Worm (Caenorhabditis elegans) whole organism, midembryonic: ENCODE results near the gene F14D12.1.

Experiments
- T22C8.4 ChIP-seq: fragments of 200-800 bp; sonication (Bioruptor generic); IDR thresholded peaks from 2 replicates; pipeline ENCODE4 v1.3.6; 2022; ENCODE audit warnings: missing genetic modification characterization, missing compliant biosample characterization
- cog-1 ChIP-seq: sonication (generic microtip); optimal IDR thresholded peaks from 2 replicates; lab custom pipeline; 2016; ENCODE audit warnings: missing genetic modification characterization, missing compliant biosample characterization
- flt-1 ChIP-seq: fragments of 200-800 bp; sonication (Bioruptor generic); IDR thresholded peaks from 2 replicates; pipeline ENCODE4 v1.3.6; 2022; ENCODE audit warnings: missing genetic modification characterization, missing compliant biosample characterization
- klf-2 ChIP-seq: fragments of 200-800 bp; sonication (Bioruptor generic); conservative IDR thresholded peaks from 2 replicates; pipeline ENCODE4 v1.3.6; 2022; ENCODE audit warnings: missing genetic modification reagents, missing genetic modification characterization, missing compliant biosample characterization
- med-1 ChIP-seq: sonication (generic microtip); optimal IDR thresholded peaks from 2 replicates; lab custom pipeline; 2017; ENCODE audit warnings: missing genetic modification characterization, mild to moderate bottlenecking, missing compliant biosample characterization, antibody characterized with exemption, missing genetic modification reagents; ENCODE audit not compliant: insufficient read depth
- ref-1 ChIP-seq: fragments of 200-800 bp; sonication (Bioruptor generic); conservative IDR thresholded peaks from 2 replicates; pipeline ENCODE4 v1.3.6; 2022; ENCODE audit warnings: missing genetic modification reagents, missing genetic modification characterization, missing compliant biosample characterization
- tab-1 ChIP-seq: fragments of 200-800 bp; sonication (Bioruptor generic); IDR thresholded peaks from 2 replicates; pipeline ENCODE4 v1.3.6; 2022; ENCODE audit warnings: missing genetic modification characterization, missing compliant biosample characterization
- ztf-23 ChIP-seq: fragments of 200-800 bp; sonication (Bioruptor generic); IDR thresholded peaks from 2 replicates; pipeline ENCODE4 v1.3.6; 2022; ENCODE audit warnings: missing genetic modification reagents, missing genetic modification characterization, missing compliant biosample characterization
- ztf-29 ChIP-seq: fragments of 200-800 bp; sonication (Bioruptor generic); IDR thresholded peaks from 2 replicates; pipeline ENCODE4 v1.3.6; 2022; ENCODE audit warnings: missing genetic modification reagents, missing genetic modification characterization, missing compliant biosample characterization

F14D12.1 gene

DNA sequence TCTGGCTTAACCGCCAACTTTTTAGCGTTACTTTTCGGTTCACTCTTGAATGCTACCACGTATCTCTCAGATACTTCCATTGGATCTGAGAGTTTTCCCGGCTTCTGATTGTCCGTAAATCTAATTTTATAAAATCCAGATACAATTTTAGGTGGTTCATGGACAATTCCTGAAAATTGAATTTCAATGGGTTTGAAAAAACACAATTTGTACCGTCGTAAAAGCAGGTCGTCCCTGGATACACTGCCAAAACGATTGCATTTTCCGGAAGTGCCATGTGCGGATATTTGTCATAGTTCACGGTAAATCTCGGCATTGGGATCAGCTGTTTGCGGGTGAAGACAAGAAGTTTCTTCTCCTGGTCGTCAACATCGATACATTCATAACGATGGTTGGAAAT, 36.0 kb downstream of the F14D12.1 start:
- TF ChIP-seq ztf-23 (GFP tag; lab: Robert Waterston, UW), result no peak

DNA sequence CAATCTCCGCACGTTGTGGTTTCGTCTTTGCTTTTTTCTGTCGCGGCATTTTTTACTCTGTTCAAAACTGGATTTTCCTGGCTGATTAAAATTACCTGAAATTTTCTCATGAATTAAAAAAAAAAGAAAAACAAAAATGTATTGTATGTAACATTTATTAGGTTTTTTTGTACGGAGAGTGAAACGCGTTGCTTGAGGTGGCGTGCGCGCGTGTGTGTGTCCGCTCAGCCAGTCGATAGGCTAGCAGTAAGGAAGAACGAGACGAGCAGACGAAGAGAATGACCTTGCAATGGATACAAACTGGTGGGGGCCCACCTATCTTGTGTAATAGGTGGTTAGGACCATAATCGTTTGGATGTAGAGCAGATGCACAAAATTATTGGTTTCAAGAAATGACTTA, 37.7 kb downstream of the F14D12.1 start, which contains the start of gene T22B7.4:
Gene T22B7.4, minus strand, starts transcription at position 101 of the 400 bp plus-strand sequence.
- TF ChIP-seq ref-1 (no peak), med-1 (GFP tag; lab: Kevin White, UChicago) (no peak), ztf-23 (GFP tag; lab: Robert Waterston, UW) (no peak), ztf-29 (no peak), cog-1 (tag; lab: Kevin White, UChicago) (no peak), klf-2 (no peak), flt-1 (no peak), T22C8.4 (GFP tag; lab: Robert Waterston, UW) (no peak), tab-1 (GFP tag; lab: Robert Waterston, UW) (no peak)

DNA sequence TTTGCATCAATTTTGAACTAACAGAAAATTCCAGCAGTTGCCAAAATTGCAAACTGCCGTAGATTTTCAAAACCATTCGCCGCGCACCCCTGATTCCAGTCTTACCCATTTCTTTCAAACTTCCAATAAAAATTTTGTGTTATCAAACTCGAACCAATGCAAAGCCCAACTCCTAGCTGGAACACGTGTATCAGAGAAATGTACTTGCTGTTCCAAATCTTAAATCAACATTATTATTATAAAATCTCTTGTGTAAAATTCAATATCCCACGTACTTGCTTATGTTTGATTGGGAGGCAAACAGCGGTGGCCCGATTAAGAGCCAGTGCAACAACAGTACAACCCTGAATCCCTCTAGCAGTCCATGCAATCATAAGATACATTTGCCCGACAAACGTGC, 40.5 kb downstream of the F14D12.1 start:
- TF ChIP-seq med-1 (GFP tag; lab: Kevin White, UChicago), result no peak
- no peak for TF ChIP-seq ref-1
- TF ChIP-seq T22C8.4 (GFP tag; lab: Robert Waterston, UW), result no peak
- TF ChIP-seq ztf-23 (GFP tag; lab: Robert Waterston, UW), result no peak
- TF ChIP-seq tab-1 (GFP tag; lab: Robert Waterston, UW), result no peak
- no peak for TF ChIP-seq flt-1
- no peak for TF ChIP-seq klf-2
- TF ChIP-seq cog-1 (tag; lab: Kevin White, UChicago), result no peak
- no peak for TF ChIP-seq ztf-29

DNA sequence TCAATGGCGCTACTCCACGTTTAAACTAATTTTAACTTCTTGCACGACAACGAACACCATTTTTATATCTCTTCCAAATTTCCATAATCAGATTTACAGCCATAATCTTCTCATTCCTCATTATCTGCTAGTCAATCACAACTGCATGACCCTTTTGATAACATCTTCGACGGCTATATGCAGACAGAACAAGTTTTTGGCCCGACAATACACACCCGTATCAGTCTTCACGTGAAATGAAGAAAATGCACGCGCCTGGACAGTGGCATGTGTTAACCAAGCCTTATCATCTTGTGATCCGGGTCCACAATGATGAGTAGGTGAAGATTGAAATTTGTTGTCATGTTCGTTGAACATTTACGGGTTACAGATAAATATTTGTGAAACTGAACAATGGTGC, 42.0 kb downstream of the F14D12.1 start:
- TF ChIP-seq klf-2 (no peak), med-1 (GFP tag; lab: Kevin White, UChicago) (no peak), flt-1 (no peak)

DNA sequence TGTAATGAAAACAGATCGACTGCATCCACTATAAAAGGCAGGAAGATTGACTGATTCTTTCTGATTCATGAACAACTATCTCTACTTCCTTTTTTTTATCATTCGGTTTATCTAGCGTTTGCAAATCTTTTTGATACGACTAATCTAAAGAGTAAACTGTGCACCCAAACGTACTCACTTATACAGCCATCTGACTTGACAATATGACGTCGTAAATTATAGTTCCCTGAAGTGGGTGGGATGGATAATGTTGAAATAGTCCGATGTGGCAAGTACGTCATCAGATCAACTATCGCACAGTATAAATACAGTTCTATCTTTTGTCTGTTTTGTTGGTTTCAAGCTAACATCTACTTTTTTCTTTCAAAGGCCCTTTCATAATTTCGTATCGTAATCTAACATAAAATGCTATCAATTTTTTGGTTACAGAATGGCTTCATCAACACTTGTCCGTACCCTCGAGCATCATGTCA, 43.4 kb downstream of the F14D12.1 start, which contains the start of gene T22B7.3:
Gene T22B7.3, plus strand, starts transcription at position 423 of the 473 bp plus-strand sequence.
- TF ChIP-seq ztf-23 (GFP tag; lab: Robert Waterston, UW), result no peak
- TF ChIP-seq cog-1 (tag; lab: Kevin White, UChicago), result no peak
- no peak for TF ChIP-seq klf-2

DNA sequence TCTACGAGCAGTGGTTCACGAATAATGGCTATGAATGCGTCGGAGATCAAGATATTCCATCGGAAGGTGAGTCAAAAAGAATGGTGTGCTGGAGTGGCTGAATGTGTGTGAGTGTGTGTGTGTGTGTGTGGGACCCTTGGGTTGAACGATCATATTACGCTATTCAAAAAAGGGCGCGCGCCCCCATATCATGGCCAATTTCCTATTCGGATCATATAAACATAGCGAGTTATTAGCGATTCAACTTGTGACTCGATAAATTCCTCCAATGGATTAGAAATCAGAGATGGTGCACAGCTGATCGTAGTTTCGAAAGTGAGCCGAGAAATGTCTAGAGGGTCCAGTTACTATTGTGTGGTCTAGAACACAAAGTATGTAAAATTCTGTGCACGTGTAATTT, 44.3 kb downstream of the F14D12.1 start, which contains the start of gene srv-7:
Gene srv-7, minus strand, starts transcription at position 101 of the 400 bp plus-strand sequence.
- TF ChIP-seq flt-1 (no peak), tab-1 (GFP tag; lab: Robert Waterston, UW) (no peak), ref-1 (no peak), ztf-23 (GFP tag; lab: Robert Waterston, UW) (no peak), med-1 (GFP tag; lab: Kevin White, UChicago) (no peak), ztf-29 (no peak), cog-1 (tag; lab: Kevin White, UChicago) (no peak), klf-2 (no peak), T22C8.4 (GFP tag; lab: Robert Waterston, UW) (no peak)

DNA sequence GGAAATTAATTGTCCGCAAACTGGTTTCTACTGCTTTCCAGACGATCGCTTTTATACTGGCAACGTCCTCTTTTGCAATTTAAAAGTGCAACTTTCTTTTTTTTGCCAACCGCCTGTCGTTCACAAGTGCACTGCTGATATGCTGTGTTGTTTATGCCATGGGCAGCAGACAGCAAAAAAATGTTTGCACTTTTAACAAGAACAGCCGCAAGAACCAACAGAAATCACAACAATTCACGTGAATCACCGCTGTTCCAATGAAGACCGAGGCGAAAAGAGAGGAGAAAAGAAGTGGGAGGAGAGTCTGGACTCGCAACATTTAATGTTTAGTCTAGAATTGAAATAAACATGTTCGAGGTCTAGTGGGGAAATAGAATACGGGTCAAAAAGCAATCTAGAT, 50.2 kb downstream of the F14D12.1 start, which contains the start of gene T22B7.7:
Gene T22B7.7, minus strand, starts transcription at position 262 of the 400 bp plus-strand sequence.
- no peak for TF ChIP-seq med-1 (GFP tag; lab: Kevin White, UChicago)
- no peak for TF ChIP-seq flt-1
- no peak for TF ChIP-seq ztf-29

DNA sequence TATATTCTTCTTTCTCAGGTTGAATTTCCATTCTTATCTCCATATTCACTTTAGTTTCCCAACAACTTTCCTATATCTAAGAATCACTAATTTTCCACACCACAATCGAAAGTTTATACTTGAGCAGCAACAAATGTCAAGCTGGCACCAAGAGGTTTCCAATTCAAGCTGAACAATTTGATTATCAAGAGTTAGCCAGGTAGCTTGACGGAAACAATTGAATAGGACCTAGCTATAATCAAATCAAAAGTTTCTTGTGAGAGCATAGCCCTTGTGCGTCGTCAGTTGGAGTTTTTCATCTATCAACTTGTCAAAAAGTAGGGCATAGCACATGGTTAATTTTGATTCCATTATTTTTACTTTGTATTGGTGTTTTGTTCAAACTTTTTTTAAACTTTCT, 52.0 kb downstream of the F14D12.1 start:
- no peak for TF ChIP-seq flt-1
- TF ChIP-seq med-1 (GFP tag; lab: Kevin White, UChicago), result no peak
- TF ChIP-seq klf-2, result no peak
- TF ChIP-seq cog-1 (tag; lab: Kevin White, UChicago), result no peak
- no peak for TF ChIP-seq ref-1
